Fruit fly (Drosophila melanogaster): Measurements from ENCODE around the gene Jhbp3.

DNA sequence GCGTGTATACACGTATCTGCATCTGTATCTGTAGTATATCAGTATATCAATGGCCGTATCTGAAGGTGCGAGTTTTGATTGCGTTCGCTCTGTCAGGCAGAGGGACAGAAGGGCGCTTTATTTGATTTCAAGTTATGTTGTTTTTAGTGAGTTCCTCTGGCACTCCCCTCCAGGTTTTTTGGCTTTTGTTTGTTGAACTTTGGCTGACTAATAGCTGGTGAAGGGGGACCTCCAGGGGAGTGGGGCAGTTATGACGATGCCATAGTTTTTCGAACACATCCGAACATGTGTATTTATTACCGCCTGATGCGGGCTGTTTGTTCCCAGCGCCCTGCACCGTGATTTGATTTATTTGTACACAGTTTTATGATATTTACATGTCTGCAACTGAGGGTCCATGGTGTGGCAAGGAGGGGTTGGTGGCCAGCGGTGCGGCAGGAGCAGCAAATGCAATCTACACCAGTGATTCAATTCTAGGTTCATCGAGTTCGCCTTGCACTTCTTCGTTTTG lies 37.2 kb upstream of the Jhbp3 start:
- TF ChIP-seq EcR (GFP tag; optimal IDR thresholded peaks at IDR 0.05) (no peak), psq (optimal IDR thresholded peaks at IDR 0.05) (no peak), usp (GFP tag; optimal IDR thresholded peaks at IDR 0.05) (no peak)

Data from whole organism.